Worm (Caenorhabditis elegans) whole organism, midembryonic: ENCODE results near the gene Y37H2A.12.

Experiments
- T22C8.4 ChIP-seq: fragments of 200-800 bp; sonication (Bioruptor generic); IDR thresholded peaks from 2 replicates; pipeline ENCODE4 v1.3.6; 2022; ENCODE audit warnings: missing genetic modification characterization, missing compliant biosample characterization
- cog-1 ChIP-seq: sonication (generic microtip); optimal IDR thresholded peaks from 2 replicates; lab custom pipeline; 2016; ENCODE audit warnings: missing genetic modification characterization, missing compliant biosample characterization
- flt-1 ChIP-seq: fragments of 200-800 bp; sonication (Bioruptor generic); IDR thresholded peaks from 2 replicates; pipeline ENCODE4 v1.3.6; 2022; ENCODE audit warnings: missing genetic modification characterization, missing compliant biosample characterization
- klf-2 ChIP-seq: fragments of 200-800 bp; sonication (Bioruptor generic); conservative IDR thresholded peaks from 2 replicates; pipeline ENCODE4 v1.3.6; 2022; ENCODE audit warnings: missing genetic modification reagents, missing genetic modification characterization, missing compliant biosample characterization
- med-1 ChIP-seq: sonication (generic microtip); optimal IDR thresholded peaks from 2 replicates; lab custom pipeline; 2017; ENCODE audit warnings: missing genetic modification characterization, mild to moderate bottlenecking, missing compliant biosample characterization, antibody characterized with exemption, missing genetic modification reagents; ENCODE audit not compliant: insufficient read depth
- ref-1 ChIP-seq: fragments of 200-800 bp; sonication (Bioruptor generic); conservative IDR thresholded peaks from 2 replicates; pipeline ENCODE4 v1.3.6; 2022; ENCODE audit warnings: missing genetic modification reagents, missing genetic modification characterization, missing compliant biosample characterization
- ztf-29 ChIP-seq: fragments of 200-800 bp; sonication (Bioruptor generic); IDR thresholded peaks from 2 replicates; pipeline ENCODE4 v1.3.6; 2022; ENCODE audit warnings: missing genetic modification reagents, missing genetic modification characterization, missing compliant biosample characterization

DNA sequence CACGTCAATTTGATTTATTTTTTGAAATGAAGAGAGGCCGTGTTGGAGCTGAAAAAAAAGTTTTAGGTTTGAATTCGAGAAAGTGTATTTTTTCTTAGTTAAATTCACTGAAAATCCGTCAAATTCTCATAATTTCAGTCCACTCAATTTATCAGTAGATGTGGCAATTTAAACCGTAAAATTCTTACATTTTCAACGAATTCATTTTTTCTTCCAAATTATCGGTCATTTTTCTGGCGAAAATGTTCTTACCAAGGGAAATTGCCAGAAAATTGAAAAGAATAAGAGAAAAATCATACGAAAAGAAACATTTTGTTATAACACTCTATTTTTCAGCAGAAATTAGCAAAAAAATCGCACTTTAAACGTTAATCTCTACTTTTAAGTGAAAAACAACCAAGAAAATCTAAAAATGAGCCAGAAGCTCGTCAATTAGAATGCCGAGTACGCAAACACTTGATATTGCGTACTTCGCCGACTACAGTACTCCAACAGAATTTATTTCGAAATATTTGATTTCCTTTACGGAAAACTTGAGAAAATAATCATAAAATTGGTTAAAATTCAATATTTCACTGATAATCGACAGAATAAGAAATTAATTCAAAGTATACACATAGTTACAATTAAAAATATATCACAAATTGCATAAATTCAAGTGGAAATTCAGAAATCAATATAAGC is 45.6 kb downstream of the Y37H2A.12 start, which contains the start of gene fbxa-106:
- no peak for TF ChIP-seq flt-1 (GFP tag; lab: Robert Waterston, UW)
- TF ChIP-seq klf-2 (GFP tag; lab: Robert Waterston, UW): no peak
- no peak for TF ChIP-seq med-1 (GFP tag; lab: Kevin White, UChicago)
- no peak for TF ChIP-seq cog-1 (tag; lab: Kevin White, UChicago)
- TF ChIP-seq ztf-29 (GFP tag; lab: Robert Waterston, UW): no peak
- TF ChIP-seq ref-1 (GFP tag; lab: Robert Waterston, UW): no peak
- no peak for TF ChIP-seq T22C8.4 (GFP tag; lab: Robert Waterston, UW)
